Worm (Caenorhabditis elegans): ENCODE results near the gene ikke-1.

DNA sequence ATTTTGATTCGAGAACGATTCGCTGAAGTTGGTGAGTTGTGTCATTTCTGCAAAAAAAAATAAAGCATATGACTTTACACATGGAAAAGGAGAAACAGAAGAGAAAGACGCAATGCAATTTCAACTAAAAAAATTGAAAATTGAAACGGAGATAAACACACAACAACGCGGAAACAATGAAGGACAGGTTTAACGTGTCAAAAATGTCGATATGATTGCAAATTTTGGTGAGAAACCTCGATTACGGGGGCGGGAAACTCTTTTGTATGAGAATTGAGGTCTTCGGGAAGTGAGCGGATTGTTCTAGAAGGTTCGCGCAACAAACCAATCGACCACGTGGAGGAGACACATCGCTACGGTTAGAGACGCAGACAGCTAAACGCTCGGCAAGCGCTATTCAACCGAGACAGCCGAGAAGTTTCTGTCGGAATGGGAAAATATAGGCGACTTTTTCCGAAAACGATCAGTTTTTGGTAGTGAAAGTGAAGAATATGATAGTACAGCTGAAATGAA, 3.3 kb upstream of the ikke-1 start, which contains the start of gene R107.5:
- no peak for TF ChIP-seq aly-1 (tag; optimal IDR thresholded peaks at IDR 0.05)
- no peak for TF ChIP-seq ama-1 (optimal IDR thresholded peaks at IDR 0.05)
- TF ChIP-seq ceh-36 (tag; optimal IDR thresholded peaks at IDR 0.05): no peak
- TF ChIP-seq flt-1 (GFP tag; IDR thresholded peaks at IDR 0.05): peak; percentile 24; the same call in 1 of the 2 replicates
- TF ChIP-seq scrt-1 (GFP tag; IDR thresholded peaks at IDR 0.05): no peak
- TF ChIP-seq F13C5.2 (tag; optimal IDR thresholded peaks at IDR 0.05): peak; percentile 66
- no peak for TF ChIP-seq ets-7 (tag; optimal IDR thresholded peaks at IDR 0.05)

Data from whole organism, early embryonic.